Worm (Caenorhabditis elegans): ENCODE results near the gene sri-53.

The sri-53 gene

ce11 chrII:3209251-3209650, 6.8 kb upstream of the sri-53 start, which contains the start of gene ZC239.6 (continued):
- TF ChIP-seq lin-14 (GFP tag; optimal IDR thresholded peaks at IDR 0.05) (peak; percentile 69), C04F5.9 (tag; optimal IDR thresholded peaks at IDR 0.05) (no peak), hlh-4 (tag; optimal IDR thresholded peaks at IDR 0.05) (no peak), snu-23 (GFP tag; optimal IDR thresholded peaks at IDR 0.05) (peak; percentile 68), dpl-1 (GFP tag; optimal IDR thresholded peaks at IDR 0.05) (peak in 2 of 3 experiments; percentile 4 to 42), nhr-84 (tag; optimal IDR thresholded peaks at IDR 0.05) (no peak), ceh-82 (tag; optimal IDR thresholded peaks at IDR 0.05) (peak in 1 of 3 experiments; percentile 5), lin-13 (GFP tag; optimal IDR thresholded peaks at IDR 0.05) (no peak), lin-39 (tag; optimal IDR thresholded peaks at IDR 0.05) (no peak), nhr-47 (tag; optimal IDR thresholded peaks at IDR 0.05) (peak; percentile 17), tbx-2 (tag; optimal IDR thresholded peaks at IDR 0.05) (no peak), unc-86 (tag; optimal IDR thresholded peaks at IDR 0.05) (no peak), hlh-17 (GFP tag; optimal IDR thresholded peaks at IDR 0.05; ENCODE audit: borderline replicate concordance) (no peak), lir-3 (tag; optimal IDR thresholded peaks at IDR 0.05; ENCODE audit: poor library complexity) (no peak), rnt-1 (tag; optimal IDR thresholded peaks at IDR 0.05) (peak; percentile 53), Y116A8C.19 (tag; optimal IDR thresholded peaks at IDR 0.05; ENCODE audit: borderline replicate concordance) (no peak), nhr-28 (tag; optimal IDR thresholded peaks at IDR 0.05) (no peak), nhr-12 (tag; optimal IDR thresholded peaks at IDR 0.05) (no peak), mdl-1 (tag; optimal IDR thresholded peaks at IDR 0.05) (no peak)

ce11 chrII:3208679-3209078, 6.3 kb upstream of the sri-53 start, which contains the start of gene sdz-35:
sdz-35 (minus strand) TSS chrII:3208779.
- TF ChIP-seq mdl-1 (tag; optimal IDR thresholded peaks at IDR 0.05) = no peak
- TF ChIP-seq nhr-19 (GFP tag; conservative IDR thresholded peaks at IDR 0.05) = no peak
- TF ChIP-seq nhr-84 (tag; optimal IDR thresholded peaks at IDR 0.05) = no peak
- TF ChIP-seq pag-3 (tag; optimal IDR thresholded peaks at IDR 0.05; ENCODE audit: borderline replicate concordance, insufficient read depth) = no peak
- no peak for TF ChIP-seq lin-13 (GFP tag; optimal IDR thresholded peaks at IDR 0.05)
- no peak for TF ChIP-seq F16B12.6 (tag; optimal IDR thresholded peaks at IDR 0.05)
- no peak for TF ChIP-seq egl-27 (tag; optimal IDR thresholded peaks at IDR 0.05)
- TF ChIP-seq ceh-8 (GFP tag; optimal IDR thresholded peaks at IDR 0.05) = no peak
- TF ChIP-seq rnt-1 (tag; optimal IDR thresholded peaks at IDR 0.05) = no peak
- no peak for TF ChIP-seq sup-37 (GFP tag; optimal IDR thresholded peaks at IDR 0.05)
- TF ChIP-seq C16A3.4 (tag; optimal IDR thresholded peaks at IDR 0.05) = no peak
- TF ChIP-seq ceh-88 (GFP tag; IDR thresholded peaks at IDR 0.05) = no peak
- no peak for TF ChIP-seq unc-86 (tag; optimal IDR thresholded peaks at IDR 0.05)
- TF ChIP-seq hpl-2 (GFP tag; optimal IDR thresholded peaks at IDR 0.05) = no peak
- no peak for TF ChIP-seq dsc-1 (tag; optimal IDR thresholded peaks at IDR 0.05)
- TF ChIP-seq nhr-28 (tag; optimal IDR thresholded peaks at IDR 0.05) = no peak
- TF ChIP-seq nhr-71 (tag; optimal IDR thresholded peaks at IDR 0.05) = no peak
- no peak for TF ChIP-seq ceh-63 (GFP tag; optimal IDR thresholded peaks at IDR 0.05)

ce11 chrII:3206423-3206989, 4.1 kb upstream of the sri-53 start, which contains the start of the genes ZC239.20 and ZC239.21:
ZC239.20 (minus strand) TSS chrII:3206523.
ZC239.21 (plus strand) TSS chrII:3206939.
- TF ChIP-seq nhr-20 (tag; optimal IDR thresholded peaks at IDR 0.05) = no peak
- TF ChIP-seq skn-1 (tag; optimal IDR thresholded peaks at IDR 0.05) = no peak
- TF ChIP-seq sup-37 (GFP tag; optimal IDR thresholded peaks at IDR 0.05) = no peak
- no peak for TF ChIP-seq pqm-1 (tag; optimal IDR thresholded peaks at IDR 0.05)
- TF ChIP-seq unc-98 (GFP tag; IDR thresholded peaks at IDR 0.05) = no peak
- TF ChIP-seq mef-2 (tag; optimal IDR thresholded peaks at IDR 0.05) = no peak
- no peak for TF ChIP-seq ztf-4 (tag; optimal IDR thresholded peaks at IDR 0.05)
- TF ChIP-seq unc-86 (tag; optimal IDR thresholded peaks at IDR 0.05) = no peak
- no peak for TF ChIP-seq elt-2 (tag; optimal IDR thresholded peaks at IDR 0.05)
- no peak for TF ChIP-seq unc-30 (tag; optimal IDR thresholded peaks at IDR 0.05)
- no peak for TF ChIP-seq nhr-76 (tag; optimal IDR thresholded peaks at IDR 0.05)
- TF ChIP-seq ztf-11 (tag; optimal IDR thresholded peaks at IDR 0.05) = no peak
- no peak for TF ChIP-seq pag-3 (tag; optimal IDR thresholded peaks at IDR 0.05; ENCODE audit: borderline replicate concordance, insufficient read depth)
